Worm (Caenorhabditis elegans): ENCODE measurements around the gene C39D10.5.

Gene C39D10.5

ce11 chrX:7892296-7892695 is at the start of gene C39D10.5:
C39D10.5 (minus strand) TSS chrX:7892396.
- no peak for TF ChIP-seq ets-7 (tag; optimal IDR thresholded peaks at IDR 0.05)
- no peak for TF ChIP-seq hnd-1 (tag; optimal IDR thresholded peaks at IDR 0.05)
- no peak for TF ChIP-seq hmg-4 (GFP tag; optimal IDR thresholded peaks at IDR 0.05)
- no peak for TF ChIP-seq scrt-1 (GFP tag; IDR thresholded peaks at IDR 0.05)
- TF ChIP-seq hmbx-1 (tag; optimal IDR thresholded peaks at IDR 0.05), result no peak
- no peak for TF ChIP-seq aly-1 (tag; optimal IDR thresholded peaks at IDR 0.05)
- TF ChIP-seq tbx-37 (GFP tag; conservative IDR thresholded peaks at IDR 0.05), result no peak
- TF ChIP-seq ceh-13 (GFP tag; optimal IDR thresholded peaks at IDR 0.05), result no peak
- no peak for TF ChIP-seq ama-1 (optimal IDR thresholded peaks at IDR 0.05)

- no peak for TF ChIP-seq tbx-11 (GFP tag; IDR thresholded peaks at IDR 0.05)
- no peak for TF ChIP-seq B0310.2 (tag; optimal IDR thresholded peaks at IDR 0.05)
- no peak for TF ChIP-seq ama-1 (optimal IDR thresholded peaks at IDR 0.05)
- TF ChIP-seq tra-4 (tag; optimal IDR thresholded peaks at IDR 0.05), result no peak
- no peak for TF ChIP-seq aly-1 (tag; optimal IDR thresholded peaks at IDR 0.05)
- no peak for TF ChIP-seq hmbx-1 (tag; optimal IDR thresholded peaks at IDR 0.05)
- no peak for TF ChIP-seq ets-7 (tag; optimal IDR thresholded peaks at IDR 0.05)
- TF ChIP-seq pes-1 (GFP tag; IDR thresholded peaks at IDR 0.05), result no peak
- no peak for TF ChIP-seq flt-1 (GFP tag; IDR thresholded peaks at IDR 0.05)
- no peak for TF ChIP-seq hnd-1 (tag; optimal IDR thresholded peaks at IDR 0.05)
- TF ChIP-seq F13C5.2 (tag; optimal IDR thresholded peaks at IDR 0.05), result no peak
- TF ChIP-seq tbx-37 (GFP tag; conservative IDR thresholded peaks at IDR 0.05), result no peak
- TF ChIP-seq ceh-36 (tag; optimal IDR thresholded peaks at IDR 0.05), result no peak
- TF ChIP-seq sea-1 (GFP tag; conservative IDR thresholded peaks at IDR 0.05), result no peak
- TF ChIP-seq scrt-1 (GFP tag; IDR thresholded peaks at IDR 0.05), result no peak
These were observed 40.3 kb upstream of the C39D10.5 start for ce11 chrX:7932453-7932852.

ce11 chrX:7930450-7930849 is 38.3 kb upstream of the C39D10.5 start, which contains the start of gene zig-3:
zig-3 (plus strand) TSS chrX:7930750.
- TF ChIP-seq pes-1 (GFP tag; IDR thresholded peaks at IDR 0.05) (no peak), ceh-36 (tag; optimal IDR thresholded peaks at IDR 0.05) (no peak), hmbx-1 (tag; optimal IDR thresholded peaks at IDR 0.05) (no peak), tbx-37 (GFP tag; conservative IDR thresholded peaks at IDR 0.05) (no peak), hnd-1 (tag; optimal IDR thresholded peaks at IDR 0.05) (no peak), scrt-1 (GFP tag; IDR thresholded peaks at IDR 0.05) (no peak), hmg-4 (GFP tag; optimal IDR thresholded peaks at IDR 0.05) (no peak), ama-1 (optimal IDR thresholded peaks at IDR 0.05) (no peak), sea-1 (GFP tag; conservative IDR thresholded peaks at IDR 0.05) (no peak), tra-4 (tag; optimal IDR thresholded peaks at IDR 0.05) (no peak), F13C5.2 (tag; optimal IDR thresholded peaks at IDR 0.05) (no peak), tbx-11 (GFP tag; IDR thresholded peaks at IDR 0.05) (no peak), ceh-13 (GFP tag; optimal IDR thresholded peaks at IDR 0.05) (no peak), ets-7 (tag; optimal IDR thresholded peaks at IDR 0.05) (no peak), flt-1 (GFP tag; IDR thresholded peaks at IDR 0.05) (no peak), B0310.2 (tag; optimal IDR thresholded peaks at IDR 0.05) (no peak)

- no peak for TF ChIP-seq hmg-4 (GFP tag; optimal IDR thresholded peaks at IDR 0.05)
- TF ChIP-seq ets-7 (tag; optimal IDR thresholded peaks at IDR 0.05), result no peak
- no peak for TF ChIP-seq scrt-1 (GFP tag; IDR thresholded peaks at IDR 0.05)
- no peak for TF ChIP-seq pes-1 (GFP tag; IDR thresholded peaks at IDR 0.05)
These were observed 32.9 kb upstream of the C39D10.5 start, which contains the start of gene zig-4 for ce11 chrX:7925134-7925533. zig-4 (plus strand) TSS chrX:7925434.

- no peak for TF ChIP-seq hmg-4 (GFP tag; optimal IDR thresholded peaks at IDR 0.05)
These were observed 28.9 kb upstream of the C39D10.5 start for ce11 chrX:7921130-7921529.

- no peak for TF ChIP-seq ama-1 (optimal IDR thresholded peaks at IDR 0.05)
- no peak for TF ChIP-seq ets-7 (tag; optimal IDR thresholded peaks at IDR 0.05)
- TF ChIP-seq hmg-4 (GFP tag; optimal IDR thresholded peaks at IDR 0.05), result no peak
- no peak for TF ChIP-seq flt-1 (GFP tag; IDR thresholded peaks at IDR 0.05)
- TF ChIP-seq tra-4 (tag; optimal IDR thresholded peaks at IDR 0.05), result no peak
- no peak for TF ChIP-seq tbx-37 (GFP tag; conservative IDR thresholded peaks at IDR 0.05)
- TF ChIP-seq scrt-1 (GFP tag; IDR thresholded peaks at IDR 0.05), result no peak
- TF ChIP-seq F13C5.2 (tag; optimal IDR thresholded peaks at IDR 0.05), result no peak
- no peak for TF ChIP-seq sea-1 (GFP tag; conservative IDR thresholded peaks at IDR 0.05)
- no peak for TF ChIP-seq aly-1 (tag; optimal IDR thresholded peaks at IDR 0.05)
- no peak for TF ChIP-seq hnd-1 (tag; optimal IDR thresholded peaks at IDR 0.05)
- no peak for TF ChIP-seq B0310.2 (tag; optimal IDR thresholded peaks at IDR 0.05)
- TF ChIP-seq hmbx-1 (tag; optimal IDR thresholded peaks at IDR 0.05), result no peak
- TF ChIP-seq ceh-13 (GFP tag; optimal IDR thresholded peaks at IDR 0.05), result no peak
- no peak for TF ChIP-seq tbx-11 (GFP tag; IDR thresholded peaks at IDR 0.05)
- no peak for TF ChIP-seq pes-1 (GFP tag; IDR thresholded peaks at IDR 0.05)
- TF ChIP-seq ceh-36 (tag; optimal IDR thresholded peaks at IDR 0.05), result no peak
These were observed 23.9 kb upstream of the C39D10.5 start for ce11 chrX:7916076-7916475.

- TF ChIP-seq tbx-37 (GFP tag; conservative IDR thresholded peaks at IDR 0.05) (no peak), flt-1 (GFP tag; IDR thresholded peaks at IDR 0.05) (no peak), tra-4 (tag; optimal IDR thresholded peaks at IDR 0.05) (no peak), F13C5.2 (tag; optimal IDR thresholded peaks at IDR 0.05) (no peak), sea-1 (GFP tag; conservative IDR thresholded peaks at IDR 0.05) (no peak), tbx-11 (GFP tag; IDR thresholded peaks at IDR 0.05) (no peak), aly-1 (tag; optimal IDR thresholded peaks at IDR 0.05) (no peak), ceh-13 (GFP tag; optimal IDR thresholded peaks at IDR 0.05) (no peak), ceh-36 (tag; optimal IDR thresholded peaks at IDR 0.05) (no peak), hmg-4 (GFP tag; optimal IDR thresholded peaks at IDR 0.05) (no peak), ama-1 (optimal IDR thresholded peaks at IDR 0.05) (no peak)
These were observed 23.4 kb upstream of the C39D10.5 start for ce11 chrX:7915616-7916015.

- TF ChIP-seq ceh-13 (GFP tag; optimal IDR thresholded peaks at IDR 0.05) (no peak), ama-1 (optimal IDR thresholded peaks at IDR 0.05) (no peak), F13C5.2 (tag; optimal IDR thresholded peaks at IDR 0.05) (no peak), tbx-37 (GFP tag; conservative IDR thresholded peaks at IDR 0.05) (no peak), flt-1 (GFP tag; IDR thresholded peaks at IDR 0.05) (no peak), hnd-1 (tag; optimal IDR thresholded peaks at IDR 0.05) (no peak), ets-7 (tag; optimal IDR thresholded peaks at IDR 0.05) (no peak), B0310.2 (tag; optimal IDR thresholded peaks at IDR 0.05) (no peak), sea-1 (GFP tag; conservative IDR thresholded peaks at IDR 0.05) (no peak), tbx-11 (GFP tag; IDR thresholded peaks at IDR 0.05) (no peak), aly-1 (tag; optimal IDR thresholded peaks at IDR 0.05) (no peak)
These were observed 21.6 kb upstream of the C39D10.5 start, which contains the start of gene C39D10.7 for ce11 chrX:7913830-7914229. C39D10.7 (minus strand) TSS chrX:7913930.

Data from whole organism, early embryonic.